Fruit fly (Drosophila melanogaster): ENCODE data around the gene CG31815.

Gene CG31815

dm6 chr2L:16587654-16588348 is 17.8 kb upstream of the CG31815 start (continued):
- TF ChIP-seq Bdp1 (GFP tag; optimal IDR thresholded peaks at IDR 0.05) (no peak), CG3407 (GFP tag; optimal IDR thresholded peaks at IDR 0.05) (no peak), nmo (GFP tag; optimal IDR thresholded peaks at IDR 0.05) (no peak), bowl (GFP tag; IDR thresholded peaks at IDR 0.05) (no peak), CG18599 (GFP tag; optimal IDR thresholded peaks at IDR 0.05) (no peak), croc (GFP tag; conservative IDR thresholded peaks at IDR 0.05) (no peak), Neu2 (GFP tag; optimal IDR thresholded peaks at IDR 0.05; ENCODE audit: borderline replicate concordance) (no peak), bab2 (GFP tag; optimal IDR thresholded peaks at IDR 0.05) (no peak), Dll (GFP tag; IDR thresholded peaks at IDR 0.05; ENCODE audit: partially characterized antibody) (no peak), CG3847 (GFP tag; IDR thresholded peaks at IDR 0.05) (no peak), CG12769 (tag; optimal IDR thresholded peaks at IDR 0.05) (peak; percentile 22), B-H2 (GFP tag; optimal IDR thresholded peaks at IDR 0.05) (no peak), CG7987 (GFP tag; optimal IDR thresholded peaks at IDR 0.05) (no peak), CG8359 (GFP tag; optimal IDR thresholded peaks at IDR 0.05; ENCODE audit: borderline replicate concordance) (no peak), CG18476 (GFP tag; optimal IDR thresholded peaks at IDR 0.05) (no peak), CG3065 (GFP tag; optimal IDR thresholded peaks at IDR 0.05) (no peak), scrt (GFP tag; optimal IDR thresholded peaks at IDR 0.05) (no peak), CG14014 (GFP tag; IDR thresholded peaks at IDR 0.05) (no peak), CG6654 (GFP tag; optimal IDR thresholded peaks at IDR 0.05) (no peak), Bgb (GFP tag; IDR thresholded peaks at IDR 0.05; ENCODE audit: partially characterized antibody) (no peak), Dek (tag; optimal IDR thresholded peaks at IDR 0.05) (no peak), ase (GFP tag; IDR thresholded peaks at IDR 0.05) (no peak), sc (optimal IDR thresholded peaks at IDR 0.05) (no peak), sc (GFP tag; optimal IDR thresholded peaks at IDR 0.05) (no peak), CG6854 (GFP tag; optimal IDR thresholded peaks at IDR 0.05) (no peak), oc (tag; optimal IDR thresholded peaks at IDR 0.05) (no peak), CG10979 (tag; optimal IDR thresholded peaks at IDR 0.05) (no peak), Antp (GFP tag; optimal IDR thresholded peaks at IDR 0.05) (no peak), CG1602 (GFP tag; optimal IDR thresholded peaks at IDR 0.05) (no peak), H15 (GFP tag; IDR thresholded peaks at IDR 0.05) (no peak), CG9215 (GFP tag; IDR thresholded peaks at IDR 0.05) (no peak), Mad (GFP tag; optimal IDR thresholded peaks at IDR 0.05) (no peak), CG9437 (GFP tag; optimal IDR thresholded peaks at IDR 0.05) (no peak), CG12744 (GFP tag; optimal IDR thresholded peaks at IDR 0.05) (no peak), disco-r (GFP tag; optimal IDR thresholded peaks at IDR 0.05) (no peak), Usf (GFP tag; optimal IDR thresholded peaks at IDR 0.05) (no peak), corto (GFP tag; optimal IDR thresholded peaks at IDR 0.05) (peak; percentile 47), slou (GFP tag; optimal IDR thresholded peaks at IDR 0.05) (no peak), peb (GFP tag; IDR thresholded peaks at IDR 0.05) (no peak), Adf1 (GFP tag; IDR thresholded peaks at IDR 0.05) (no peak), esg (GFP tag; conservative IDR thresholded peaks at IDR 0.05) (no peak), CG42726 (GFP tag; IDR thresholded peaks at IDR 0.05; ENCODE audit: partially characterized antibody) (no peak), CG9817 (tag; optimal IDR thresholded peaks at IDR 0.05) (no peak), crp (GFP tag; optimal IDR thresholded peaks at IDR 0.05) (no peak), gem (tag; optimal IDR thresholded peaks at IDR 0.05) (peak; percentile 13), Hr39 (optimal IDR thresholded peaks at IDR 0.05) (no peak), nau (GFP tag; optimal IDR thresholded peaks at IDR 0.05) (no peak), BtbVII (GFP tag; optimal IDR thresholded peaks at IDR 0.05) (no peak), cato (GFP tag; optimal IDR thresholded peaks at IDR 0.05; ENCODE audit: borderline replicate concordance) (no peak), zf30C (GFP tag; optimal IDR thresholded peaks at IDR 0.05) (no peak)
